Worm (Caenorhabditis elegans): ENCODE data around the gene C46C2.7.

DNA sequence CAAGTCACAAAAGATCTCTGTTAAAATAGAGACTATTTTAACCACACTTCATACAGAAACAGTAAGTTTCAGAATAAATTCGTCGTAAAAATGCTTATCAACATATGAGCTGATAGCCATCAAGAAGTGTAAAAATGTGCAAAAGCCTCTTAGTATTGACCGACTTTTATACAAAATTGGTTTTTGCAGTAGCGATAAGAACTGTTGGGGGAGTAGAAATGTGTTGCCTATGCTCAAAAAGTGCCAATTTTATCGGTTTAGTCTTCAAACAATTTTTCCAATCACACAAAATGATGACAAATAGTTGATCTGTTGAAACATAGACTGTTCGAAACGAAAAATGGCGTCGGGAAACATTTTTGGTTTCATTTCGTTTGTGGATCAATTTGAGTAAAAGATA is 34.8 kb upstream of the C46C2.7 start:
- TF ChIP-seq ama-1 (optimal IDR thresholded peaks at IDR 0.05), result no peak
- TF ChIP-seq flt-1 (GFP tag; IDR thresholded peaks at IDR 0.05), result no peak
- TF ChIP-seq hmg-4 (GFP tag; optimal IDR thresholded peaks at IDR 0.05), result no peak
- no peak for TF ChIP-seq F13C5.2 (tag; optimal IDR thresholded peaks at IDR 0.05)
- no peak for TF ChIP-seq ceh-13 (GFP tag; optimal IDR thresholded peaks at IDR 0.05)
- TF ChIP-seq pes-1 (GFP tag; IDR thresholded peaks at IDR 0.05), result no peak
- no peak for TF ChIP-seq tbx-37 (GFP tag; conservative IDR thresholded peaks at IDR 0.05)
- TF ChIP-seq hnd-1 (tag; optimal IDR thresholded peaks at IDR 0.05), result no peak
- no peak for TF ChIP-seq aly-1 (tag; optimal IDR thresholded peaks at IDR 0.05)
- TF ChIP-seq hmbx-1 (tag; optimal IDR thresholded peaks at IDR 0.05), result no peak
- no peak for TF ChIP-seq ets-7 (tag; optimal IDR thresholded peaks at IDR 0.05)
